Fruit fly (Drosophila melanogaster): ENCODE data around the gene CG32066.

DNA sequence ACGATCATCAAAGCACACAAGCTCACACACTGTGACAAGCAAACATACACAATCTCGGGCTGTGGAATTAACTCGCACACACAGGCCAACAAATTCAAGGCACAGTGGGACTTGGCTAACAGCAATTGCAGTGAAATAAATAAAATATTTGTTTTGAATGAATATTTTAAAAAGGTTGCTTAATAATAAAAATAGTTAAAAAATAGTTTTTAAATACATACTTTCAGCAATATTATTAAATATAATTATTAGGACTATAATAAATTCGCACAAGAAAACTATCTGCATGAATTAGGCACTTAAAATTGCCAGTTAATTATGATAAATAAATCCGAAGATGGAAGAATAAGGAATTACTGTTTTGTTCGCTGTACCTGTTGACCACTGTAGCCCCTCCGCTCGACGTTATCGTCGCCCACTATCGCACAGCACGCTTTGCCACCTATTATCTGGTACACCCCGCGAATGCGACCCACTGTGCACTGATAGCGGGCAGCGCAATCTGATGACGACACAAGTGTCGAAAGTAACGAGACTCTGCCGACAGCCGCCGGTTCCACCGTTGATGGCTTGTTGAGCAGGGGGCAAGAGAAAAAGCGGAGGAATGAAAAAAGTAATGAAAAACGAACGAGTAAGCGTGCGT is 22.0 kb upstream of the CG32066 start:
- no peak for TF ChIP-seq Myc (optimal IDR thresholded peaks at IDR 0.05)
- TF ChIP-seq psq (optimal IDR thresholded peaks at IDR 0.05), result no peak
- no peak for TF ChIP-seq ttk (optimal IDR thresholded peaks at IDR 0.05)
- TF ChIP-seq Sin3A (optimal IDR thresholded peaks at IDR 0.05), result no peak
